Worm (Caenorhabditis elegans): Measurements from ENCODE around the gene cpn-2.

The cpn-2 gene

ce11 chrII:340224-340623 lies 2.6 kb downstream of the cpn-2 start, which contains the start of gene clc-31:
clc-31 (plus strand) TSS chrII:340524.
- TF ChIP-seq unc-130 (tag; optimal IDR thresholded peaks at IDR 0.05) (no peak), nhr-28 (tag; optimal IDR thresholded peaks at IDR 0.05) (no peak), snpc-4 (tag; optimal IDR thresholded peaks at IDR 0.05) (no peak), ceh-8 (GFP tag; optimal IDR thresholded peaks at IDR 0.05) (peak; percentile 87), snu-23 (GFP tag; optimal IDR thresholded peaks at IDR 0.05) (no peak), swsn-7 (tag; optimal IDR thresholded peaks at IDR 0.05) (no peak)

ce11 chrII:340714-341113 lies 3.1 kb downstream of the cpn-2 start:
- TF ChIP-seq unc-98 (GFP tag; IDR thresholded peaks at IDR 0.05) = no peak
- TF ChIP-seq nhr-11 (tag; optimal IDR thresholded peaks at IDR 0.05) = no peak
- TF ChIP-seq irx-1 (tag; optimal IDR thresholded peaks at IDR 0.05) = no peak
- no peak for TF ChIP-seq efl-1 (optimal IDR thresholded peaks at IDR 0.05)
- peak in 1 of 2 experiments; percentile 28 for TF ChIP-seq efl-1 (GFP tag; optimal IDR thresholded peaks at IDR 0.05 in 1 of 2)
- no peak for TF ChIP-seq unc-30 (tag; optimal IDR thresholded peaks at IDR 0.05)
- TF ChIP-seq egl-13 (tag; optimal IDR thresholded peaks at IDR 0.05) = no peak

ce11 chrII:341282-341681 lies 3.7 kb downstream of the cpn-2 start:
- TF ChIP-seq unc-98 (GFP tag; IDR thresholded peaks at IDR 0.05) (no peak), nhr-11 (tag; optimal IDR thresholded peaks at IDR 0.05) (no peak), mef-2 (tag; optimal IDR thresholded peaks at IDR 0.05) (no peak), nhr-19 (GFP tag; conservative IDR thresholded peaks at IDR 0.05) (no peak)

- TF ChIP-seq nhr-19 (GFP tag; conservative IDR thresholded peaks at IDR 0.05) (0 out of 2 replicates have a peak, but pooled peaks have one; percentile 23), unc-130 (tag; optimal IDR thresholded peaks at IDR 0.05) (peak; percentile 24), pqm-1 (tag; optimal IDR thresholded peaks at IDR 0.05) (no peak), dpl-1 (GFP tag; optimal IDR thresholded peaks at IDR 0.05) (peak; percentile 14 to 59 (median 23)), xbp-1 (tag; optimal IDR thresholded peaks at IDR 0.05) (peak; percentile 48), mef-2 (tag; optimal IDR thresholded peaks at IDR 0.05) (no peak), fkh-4 (tag; optimal IDR thresholded peaks at IDR 0.05; ENCODE audit: borderline replicate concordance) (no peak), sptf-1 (tag; optimal IDR thresholded peaks at IDR 0.05) (no peak), fos-1 (tag; optimal IDR thresholded peaks at IDR 0.05) (no peak), lsy-2 (tag; optimal IDR thresholded peaks at IDR 0.05) (peak; percentile 55 to 58), nhr-237 (tag; optimal IDR thresholded peaks at IDR 0.05) (no peak), nhr-76 (tag; optimal IDR thresholded peaks at IDR 0.05) (no peak), nhr-71 (tag; optimal IDR thresholded peaks at IDR 0.05) (peak; percentile 67), nhr-77 (tag; optimal IDR thresholded peaks at IDR 0.05) (no peak), hlh-17 (GFP tag; optimal IDR thresholded peaks at IDR 0.05; ENCODE audit: borderline replicate concordance) (no peak), nhr-20 (tag; optimal IDR thresholded peaks at IDR 0.05) (peak; percentile 11), nhr-90 (tag; optimal IDR thresholded peaks at IDR 0.05; ENCODE audit: poor library complexity) (no peak), nhr-84 (tag; optimal IDR thresholded peaks at IDR 0.05) (no peak), fkh-8 (tag; optimal IDR thresholded peaks at IDR 0.05) (no peak), ceh-90 (tag; optimal IDR thresholded peaks at IDR 0.05) (no peak), lin-15B (tag; optimal IDR thresholded peaks at IDR 0.05) (no peak), ceh-82 (tag; optimal IDR thresholded peaks at IDR 0.05) (peak; percentile 31 to 52 (median 41)), jun-1 (tag; optimal IDR thresholded peaks at IDR 0.05) (no peak), snu-23 (GFP tag; optimal IDR thresholded peaks at IDR 0.05) (peak; percentile 58), lin-35 (GFP tag; optimal IDR thresholded peaks at IDR 0.05) (peak; percentile 51 to 52), nhr-85 (tag) (peak; percentile 39), unc-98 (GFP tag; IDR thresholded peaks at IDR 0.05) (no peak), ces-1 (GFP tag; optimal IDR thresholded peaks at IDR 0.05) (peak; percentile 4), unc-30 (tag; optimal IDR thresholded peaks at IDR 0.05) (no peak), hpl-2 (GFP tag; optimal IDR thresholded peaks at IDR 0.05) (no peak), nhr-12 (tag; optimal IDR thresholded peaks at IDR 0.05) (no peak), Y116A8C.19 (tag; optimal IDR thresholded peaks at IDR 0.05; ENCODE audit: borderline replicate concordance) (no peak), sox-4 (tag; optimal IDR thresholded peaks at IDR 0.05) (no peak), tlp-1 (tag; optimal IDR thresholded peaks at IDR 0.05) (no peak), tbx-2 (tag; optimal IDR thresholded peaks at IDR 0.05) (peak; percentile 46), skn-1 (tag; optimal IDR thresholded peaks at IDR 0.05) (peak; percentile 39), ama-1 (optimal IDR thresholded peaks at IDR 0.05) (no peak), F16B12.6 (tag; optimal IDR thresholded peaks at IDR 0.05) (peak; percentile 43), lir-3 (tag; optimal IDR thresholded peaks at IDR 0.05; ENCODE audit: poor library complexity) (no peak), unc-86 (tag; optimal IDR thresholded peaks at IDR 0.05) (peak; percentile 34)
Measured at ce11 chrII:347734-348133, 10.2 kb downstream of the cpn-2 start, which contains the start of gene D1069.3. D1069.3 (minus strand) TSS chrII:347891.
